Fruit fly (Drosophila melanogaster) whole organism, embryonic: Measurements from ENCODE around the gene CG14005.

Source experiments
- CG13287 ChIP-seq: fragments of 200-800 bp; sonication (Bioruptor generic); IDR thresholded peaks from 2 replicates; pipeline ENCODE4 v1.3.6; 2022; ENCODE audit warnings: missing biosample characterization, missing genetic modification characterization; ENCODE audit not compliant: partially characterized antibody
- CG13624 ChIP-seq: fragments of 200-800 bp; sonication (Bioruptor generic); optimal IDR thresholded peaks from 2 replicates; lab custom pipeline; 2016; ENCODE audit warnings: missing biosample characterization, missing genetic modification characterization
- CG1529 ChIP-seq: fragments of 200-800 bp; sonication (Bioruptor generic); optimal IDR thresholded peaks from 3 replicates; lab custom pipeline; 2018; ENCODE audit warnings: missing biosample characterization, missing genetic modification characterization
- CG2120 ChIP-seq: fragments of 200-800 bp; sonication (Bioruptor generic); optimal IDR thresholded peaks from 3 replicates; lab custom pipeline; 2016; ENCODE audit warnings: missing biosample characterization, missing genetic modification characterization
- CG2678 ChIP-seq: fragments of 200-800 bp; sonication (Bioruptor generic); optimal IDR thresholded peaks from 3 replicates; lab custom pipeline; 2019; ENCODE audit warnings: missing biosample characterization, mild to moderate bottlenecking, missing genetic modification characterization, moderate library complexity
- CG6254 ChIP-seq: fragments of 200-800 bp; sonication (Bioruptor generic); optimal IDR thresholded peaks from 3 replicates; lab custom pipeline; 2017; ENCODE audit warnings: mild to moderate bottlenecking, missing biosample characterization, missing genetic modification reagents, missing genetic modification characterization
- CG6689 ChIP-seq: fragments of 200-800 bp; sonication (Bioruptor generic); IDR thresholded peaks from 2 replicates; pipeline ENCODE4 v1.3.6; 2022; ENCODE audit warnings: missing biosample characterization, missing genetic modification characterization
- CG6791 ChIP-seq: fragments of 200-800 bp; sonication (Bioruptor generic); IDR thresholded peaks from 3 replicates; pipeline ENCODE4 v1.3.6; 2022; ENCODE audit warnings: missing biosample characterization, missing genetic modification characterization; ENCODE audit not compliant: partially characterized antibody
- CG6854 ChIP-seq: fragments of 200-800 bp; sonication (Bioruptor generic); optimal IDR thresholded peaks from 3 replicates; lab custom pipeline; 2017; ENCODE audit warnings: missing biosample characterization, mild to moderate bottlenecking, missing genetic modification characterization
- CG7271 ChIP-seq: fragments of 200-800 bp; sonication (Bioruptor generic); optimal IDR thresholded peaks from 2 replicates; lab custom pipeline; 2018; ENCODE audit warnings: missing biosample characterization, mild to moderate bottlenecking, missing genetic modification characterization, moderate library complexity
- CG7839 ChIP-seq: fragments of 200-800 bp; sonication (Bioruptor generic); optimal IDR thresholded peaks from 3 replicates; lab custom pipeline; 2018; ENCODE audit warnings: missing biosample characterization, mild to moderate bottlenecking, missing genetic modification characterization, moderate library complexity
- CG8290 ChIP-seq, 3 experiments: fragments of 200-800 bp; sonication (Bioruptor generic); optimal IDR thresholded peaks; 2 replicates each; lab custom pipeline; 2016 to 2019; ENCODE audit warnings: missing biosample characterization in 3 of 3, missing genetic modification characterization in 3 of 3, mild to moderate bottlenecking in 2 of 3, moderate library complexity in 1 of 3
- Dbx ChIP-seq: fragments of 200-800 bp; sonication (Bioruptor generic); IDR thresholded peaks from 3 replicates; pipeline ENCODE4 v1.3.6; 2022; ENCODE audit warnings: missing biosample characterization, missing genetic modification characterization
- E2f1 ChIP-seq: fragments of 200-800 bp; sonication (Bioruptor generic); IDR thresholded peaks from 2 replicates; pipeline ENCODE4 v1.3.6; 2022; ENCODE audit warnings: missing biosample characterization, missing genetic modification characterization
- Eip74EF ChIP-seq, 2 experiments: fragments of 200-800 bp in 1 of 2; fragments of >200 bp in 1 of 2; sonication (Bioruptor generic) in 1 of 2; optimal IDR thresholded peaks; 2 replicates each; lab custom pipeline; 2017 to 2019; ENCODE audit warnings: missing biosample characterization in 2 of 2, missing genetic modification characterization in 2 of 2, mild to moderate bottlenecking in 1 of 2, moderate library complexity in 1 of 2
- Hr39 ChIP-seq: fragments of >200 bp; optimal IDR thresholded peaks from 2 replicates; lab custom pipeline; 2017
- Kr ChIP-seq: fragments of 200-800 bp; sonication (Bioruptor generic); optimal IDR thresholded peaks from 2 replicates; lab custom pipeline; 2017; ENCODE audit warnings: missing biosample characterization, mild to moderate bottlenecking, missing genetic modification characterization
- Lhr ChIP-seq: fragments of 200-800 bp; sonication (Bioruptor generic); optimal IDR thresholded peaks from 3 replicates; lab custom pipeline; 2017; ENCODE audit warnings: mild to moderate bottlenecking, missing biosample characterization, missing genetic modification reagents, missing genetic modification characterization
- Lim3 ChIP-seq: fragments of 200-800 bp; sonication (Bioruptor generic); IDR thresholded peaks from 2 replicates; pipeline ENCODE4 v1.3.6; 2022; ENCODE audit warnings: missing biosample characterization, missing genetic modification characterization
- Max ChIP-seq: fragments of 200-800 bp; sonication (Bioruptor generic); optimal IDR thresholded peaks from 2 replicates; lab custom pipeline; 2016; ENCODE audit warnings: missing biosample characterization, mild to moderate bottlenecking, missing genetic modification characterization
- Opbp ChIP-seq: fragments of 200-800 bp; sonication (Bioruptor generic); IDR thresholded peaks from 3 replicates; pipeline ENCODE4 v1.3.6; 2022; ENCODE audit warnings: missing biosample characterization, missing genetic modification characterization; ENCODE audit not compliant: partially characterized antibody
- Taf1 ChIP-seq: fragments of 200-800 bp; sonication (Bioruptor generic); IDR thresholded peaks from 2 replicates; pipeline ENCODE4 v1.3.6; 2022; ENCODE audit warnings: missing biosample characterization, missing genetic modification characterization
- Vsx1 ChIP-seq: fragments of 200-800 bp; sonication (Bioruptor generic); optimal IDR thresholded peaks from 2 replicates; lab custom pipeline; 2017; ENCODE audit warnings: missing biosample characterization, mild to moderate bottlenecking, missing genetic modification characterization, missing genetic modification reagents
- YL-1 ChIP-seq: fragments of 200-800 bp; sonication (Bioruptor generic); optimal IDR thresholded peaks from 3 replicates; lab custom pipeline; 2017; ENCODE audit warnings: missing biosample characterization, mild to moderate bottlenecking, missing genetic modification characterization
- ap ChIP-seq: fragments of 200-800 bp; sonication (Bioruptor generic); IDR thresholded peaks from 2 replicates; pipeline ENCODE4 v1.3.6; 2022; ENCODE audit warnings: missing biosample characterization, missing genetic modification characterization
- bbx ChIP-seq: fragments of 200-800 bp; sonication (Bioruptor generic); IDR thresholded peaks from 2 replicates; pipeline ENCODE4 v1.3.6; 2022; ENCODE audit warnings: missing biosample characterization, missing genetic modification characterization; ENCODE audit not compliant: partially characterized antibody
- chn ChIP-seq: fragments of 200-800 bp; sonication (Bioruptor generic); optimal IDR thresholded peaks from 2 replicates; lab custom pipeline; 2016; ENCODE audit warnings: missing biosample characterization, missing genetic modification characterization
- da ChIP-seq: fragments of 200-800 bp; sonication (Bioruptor generic); optimal IDR thresholded peaks from 2 replicates; lab custom pipeline; 2016; ENCODE audit warnings: missing biosample characterization, missing genetic modification characterization
- dysf ChIP-seq: fragments of 200-800 bp; sonication (Bioruptor generic); IDR thresholded peaks from 3 replicates; pipeline ENCODE4 v1.3.6; 2022; ENCODE audit warnings: missing biosample characterization, missing genetic modification characterization
- fd96Cb ChIP-seq: fragments of 200-800 bp; sonication (Bioruptor generic); optimal IDR thresholded peaks from 2 replicates; lab custom pipeline; 2018; ENCODE audit warnings: missing biosample characterization, mild to moderate bottlenecking, missing genetic modification characterization, moderate library complexity
- gce ChIP-seq: fragments of 200-800 bp; sonication (Bioruptor generic); IDR thresholded peaks from 3 replicates; pipeline ENCODE4 v1.3.6; 2022; ENCODE audit warnings: missing biosample characterization, missing genetic modification characterization
- ind ChIP-seq: fragments of 200-800 bp; sonication (Bioruptor generic); optimal IDR thresholded peaks from 3 replicates; lab custom pipeline; 2016; ENCODE audit warnings: missing biosample characterization, missing genetic modification characterization
- ken ChIP-seq: fragments of 200-800 bp; sonication (Bioruptor generic); IDR thresholded peaks from 3 replicates; pipeline ENCODE4 v1.3.6; 2022; ENCODE audit warnings: missing biosample characterization, missing genetic modification characterization
- klu ChIP-seq: fragments of 200-800 bp; sonication (Bioruptor generic); IDR thresholded peaks from 2 replicates; pipeline ENCODE4 v1.3.6; 2022; ENCODE audit warnings: missing biosample characterization, missing genetic modification characterization
- lov ChIP-seq, 2 experiments: fragments of 200-800 bp in 1 of 2; fragments of >200 bp in 1 of 2; sonication (Bioruptor generic) in 1 of 2; IDR thresholded peaks in 1 of 2; optimal IDR thresholded peaks in 1 of 2; 2 replicates in 1 of 2; 3 replicates in 1 of 2; pipeline versions ENCODE4 v1.3.6 to Lab custom; 2017 to 2022; ENCODE audit warnings: missing biosample characterization in 1 of 2, missing genetic modification characterization in 1 of 2
- mld ChIP-seq: fragments of 200-800 bp; sonication (Bioruptor generic); IDR thresholded peaks from 3 replicates; pipeline ENCODE4 v1.3.6; 2022; ENCODE audit warnings: missing biosample characterization, missing genetic modification characterization; ENCODE audit not compliant: partially characterized antibody
- pan ChIP-seq, 4 experiments: fragments of >200 bp in 3 of 4; fragments of 200-800 bp in 1 of 4; sonication (Bioruptor generic) in 1 of 4; optimal IDR thresholded peaks in 3 of 4; IDR thresholded peaks in 1 of 4; 2 replicates each; pipeline versions ENCODE4 v1.3.6 to Lab custom; 2017 to 2022; ENCODE audit warnings: missing biosample characterization in 2 of 4, missing genetic modification characterization in 2 of 4, mixed read lengths in 1 of 4
- pho ChIP-seq: fragments of 200-800 bp; sonication (Bioruptor generic); optimal IDR thresholded peaks from 2 replicates; lab custom pipeline; 2016; ENCODE audit warnings: missing biosample characterization, missing genetic modification characterization
- prd ChIP-seq, 3 experiments: fragments of >200 bp in 2 of 3; fragments of 200-800 bp in 1 of 3; sonication (Bioruptor generic) in 1 of 3; optimal IDR thresholded peaks in 2 of 3; IDR thresholded peaks in 1 of 3; 2 replicates in 2 of 3; 3 replicates in 1 of 3; pipeline versions ENCODE4 v1.3.6 to Lab custom; 2017 to 2022; ENCODE audit warnings: missing biosample characterization in 1 of 3, missing genetic modification characterization in 1 of 3
- schlank ChIP-seq: fragments of 200-800 bp; sonication (Bioruptor generic); optimal IDR thresholded peaks from 2 replicates; lab custom pipeline; 2018; ENCODE audit warnings: missing biosample characterization, mild to moderate bottlenecking, missing genetic modification characterization
- seq ChIP-seq: fragments of 200-800 bp; sonication (Bioruptor generic); IDR thresholded peaks from 2 replicates; pipeline ENCODE4 v1.3.6; 2022; ENCODE audit warnings: missing biosample characterization, missing genetic modification characterization
- shn ChIP-seq: fragments of 200-800 bp; sonication (Bioruptor generic); optimal IDR thresholded peaks from 3 replicates; lab custom pipeline; 2016; ENCODE audit warnings: missing biosample characterization, missing genetic modification characterization
- slbo ChIP-seq: fragments of 200-800 bp; sonication (Bioruptor generic); IDR thresholded peaks from 2 replicates; pipeline ENCODE4 v1.3.6; 2022; ENCODE audit warnings: missing biosample characterization, missing genetic modification characterization
- sob ChIP-seq: fragments of 200-800 bp; sonication (Bioruptor generic); IDR thresholded peaks from 2 replicates; pipeline ENCODE4 v1.3.6; 2022; ENCODE audit warnings: missing biosample characterization, missing genetic modification characterization
- ssp ChIP-seq: fragments of 200-800 bp; sonication (Bioruptor generic); IDR thresholded peaks from 2 replicates; pipeline ENCODE4 v1.3.6; 2022; ENCODE audit warnings: missing biosample characterization, missing genetic modification characterization
- tap ChIP-seq: fragments of 200-800 bp; optimal IDR thresholded peaks from 3 replicates; lab custom pipeline; 2019; ENCODE audit warnings: missing biosample characterization, mild to moderate bottlenecking, missing genetic modification characterization, moderate library complexity
- tgo ChIP-seq: fragments of 200-800 bp; sonication (Bioruptor generic); IDR thresholded peaks from 3 replicates; pipeline ENCODE4 v1.3.6; 2022; ENCODE audit warnings: missing biosample characterization, missing genetic modification characterization
- tna ChIP-seq: fragments of 200-800 bp; sonication (Bioruptor generic); IDR thresholded peaks from 2 replicates; pipeline ENCODE4 v1.3.6; 2022; ENCODE audit warnings: missing biosample characterization, missing genetic modification characterization; ENCODE audit not compliant: partially characterized antibody
- vfl ChIP-seq: fragments of 200-800 bp; sonication (Bioruptor generic); optimal IDR thresholded peaks from 2 replicates; lab custom pipeline; 2016; ENCODE audit warnings: missing biosample characterization, missing genetic modification characterization

CG14005 gene

DNA sequence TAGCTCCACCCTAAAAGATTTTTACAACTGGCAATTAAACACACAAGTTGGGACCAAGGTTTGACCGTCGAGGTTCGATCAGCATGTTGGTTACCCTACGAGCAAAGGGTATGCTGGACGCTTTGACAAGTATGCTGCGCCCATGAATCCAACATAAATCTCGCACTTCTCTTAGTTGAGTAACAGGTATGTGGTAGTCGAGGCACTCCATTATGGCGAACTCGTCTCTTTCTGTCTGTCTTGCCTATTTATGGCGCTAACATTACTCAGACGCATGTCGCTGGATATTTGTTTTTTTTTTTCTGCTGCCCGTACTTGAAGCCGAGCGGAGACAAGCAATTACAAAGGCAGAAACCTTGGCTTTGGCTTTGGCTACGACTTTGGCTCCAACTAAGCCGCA, 20.6 kb downstream of the CG14005 start (continued):
- no peak; the same call in 1 of the 2 replicates for TF ChIP-seq CG13287 (GFP tag; lab: Robert Waterston, UW)
- no peak for TF ChIP-seq shn
- TF ChIP-seq ken (GFP tag; lab: Robert Waterston, UW): no peak
- peak; percentile 10 for TF ChIP-seq CG7839 (tag; lab: Kevin White, UChicago)
- no peak for TF ChIP-seq da (GFP tag; lab: Kevin White, UChicago)
- no peak for TF ChIP-seq CG6689
- no peak for TF ChIP-seq Max (GFP tag; lab: Kevin White, UChicago)
- TF ChIP-seq sob (GFP tag; lab: Robert Waterston, UW): 0 out of 2 replicates have a peak, but pooled peaks have one; percentile 21
- no peak for TF ChIP-seq CG1529 (GFP tag; lab: Kevin White, UChicago)
- TF ChIP-seq ap (GFP tag; lab: Robert Waterston, UW): no peak
- TF ChIP-seq klu (GFP tag; lab: Robert Waterston, UW): no peak
- TF ChIP-seq tap (tag; lab: Kevin White, UChicago): no peak
- no peak for TF ChIP-seq schlank (tag; lab: Kevin White, UChicago)
- no peak for TF ChIP-seq fd96Cb (tag; lab: Kevin White, UChicago)
- TF ChIP-seq bbx: peak; percentile 44; the same call in 1 of the 2 replicates
- no peak for TF ChIP-seq CG13624 (GFP tag; lab: Kevin White, UChicago)
- TF ChIP-seq Taf1: no peak
- TF ChIP-seq tgo (GFP tag; lab: Robert Waterston, UW): no peak
- no peak for TF ChIP-seq Lhr (GFP tag; lab: Kevin White, UChicago)
- TF ChIP-seq tna (GFP tag; lab: Robert Waterston, UW): peak; percentile 78
- no peak for TF ChIP-seq CG6854 (GFP tag; lab: Kevin White, UChicago)
- TF ChIP-seq pan (optimal IDR thresholded peaks at IDR 0.05; lab: Kevin White, UChicago): no peak
- TF ChIP-seq pan (GFP tag; optimal IDR thresholded peaks at IDR 0.05 in 1 of 2, IDR thresholded peaks at IDR 0.05 in 1 of 2): peak in 1 of 2 experiments; percentile 42
- TF ChIP-seq gce (GFP tag; lab: Robert Waterston, UW): no peak
- TF ChIP-seq YL-1 (GFP tag; lab: Kevin White, UChicago): no peak
- no peak for TF ChIP-seq Hr39 (lab: Kevin White, UChicago)
- TF ChIP-seq E2f1 (GFP tag; lab: Robert Waterston, UW): no peak
- no peak for TF ChIP-seq Opbp
- no peak for TF ChIP-seq Lim3 (GFP tag; lab: Robert Waterston, UW)
- TF ChIP-seq mld (GFP tag; lab: Robert Waterston, UW): 0 out of 3 replicates have a peak, but pooled peaks have one; percentile 40
- TF ChIP-seq ssp (GFP tag; lab: Robert Waterston, UW): no peak
- TF ChIP-seq CG8290 (GFP tag; optimal IDR thresholded peaks at IDR 0.05; lab: Kevin White, UChicago): no peak
- peak in 1 of 2 experiments; percentile 26 for TF ChIP-seq CG8290 (tag; optimal IDR thresholded peaks at IDR 0.05; lab: Kevin White, UChicago)
- TF ChIP-seq lov (optimal IDR thresholded peaks at IDR 0.05; lab: Kevin White, UChicago): no peak
- TF ChIP-seq lov (GFP tag; IDR thresholded peaks at IDR 0.05; lab: Robert Waterston, UW): no peak
- no peak for TF ChIP-seq chn (GFP tag; lab: Kevin White, UChicago)
- TF ChIP-seq CG2678 (tag; lab: Kevin White, UChicago): no peak
- TF ChIP-seq pho (GFP tag; lab: Kevin White, UChicago): no peak
- TF ChIP-seq vfl (GFP tag; lab: Kevin White, UChicago): no peak
- TF ChIP-seq prd (optimal IDR thresholded peaks at IDR 0.05; lab: Kevin White, UChicago): no peak
- peak; percentile 15; the same call in 1 of the 3 replicates for TF ChIP-seq prd (GFP tag; IDR thresholded peaks at IDR 0.05; lab: Robert Waterston, UW)
- no peak for TF ChIP-seq CG7271 (tag; lab: Kevin White, UChicago)
- TF ChIP-seq ind (GFP tag; lab: Kevin White, UChicago): peak; percentile 10
- peak; percentile 23; the same call in 1 of the 2 replicates for TF ChIP-seq slbo (GFP tag; lab: Robert Waterston, UW)
- TF ChIP-seq Vsx1 (GFP tag; lab: Kevin White, UChicago): no peak
- peak; percentile 12 for TF ChIP-seq CG2120 (GFP tag; lab: Kevin White, UChicago)
- TF ChIP-seq CG6254: no peak
- TF ChIP-seq CG6791 (GFP tag; lab: Robert Waterston, UW): peak; percentile 67; the same call in 2 of the 3 replicates
- TF ChIP-seq Dbx (GFP tag; lab: Robert Waterston, UW): no peak
- no peak for TF ChIP-seq Eip74EF (GFP tag; optimal IDR thresholded peaks at IDR 0.05; lab: Kevin White, UChicago)
- no peak for TF ChIP-seq Kr (GFP tag; lab: Kevin White, UChicago)
- no peak for TF ChIP-seq seq (GFP tag; lab: Robert Waterston, UW)
- TF ChIP-seq dysf (GFP tag; lab: Robert Waterston, UW): no peak
